Fruit fly (Drosophila melanogaster) whole organism, embryonic: Measurements from ENCODE around the gene CG46463.

Experiments used
- Atf3 ChIP-seq: fragments of 200-800 bp; sonication (Bioruptor generic); optimal IDR thresholded peaks from 3 replicates; lab custom pipeline; 2016; ENCODE audit warnings: missing biosample characterization, missing genetic modification characterization
- BEAF-32 ChIP-seq: fragments of 200-800 bp; sonication (Bioruptor generic); optimal IDR thresholded peaks from 3 replicates; lab custom pipeline; 2017; ENCODE audit warnings: missing biosample characterization, missing genetic modification characterization, mild to moderate bottlenecking, moderate library complexity, missing genetic modification reagents
- CG14860 ChIP-seq: fragments of 200-800 bp; sonication (Bioruptor generic); IDR thresholded peaks from 3 replicates; pipeline ENCODE4 v1.3.6; 2022; ENCODE audit warnings: missing biosample characterization, missing genetic modification characterization; ENCODE audit not compliant: partially characterized antibody
- CG14965 ChIP-seq: fragments of 200-800 bp; sonication (Bioruptor generic); optimal IDR thresholded peaks from 2 replicates; lab custom pipeline; 2016; ENCODE audit warnings: missing biosample characterization, missing genetic modification characterization, borderline replicate concordance
- CG15269 ChIP-seq: fragments of 200-800 bp; sonication (Bioruptor generic); optimal IDR thresholded peaks from 2 replicates; lab custom pipeline; 2018; ENCODE audit warnings: missing biosample characterization, mild to moderate bottlenecking, missing genetic modification characterization, moderate library complexity
- CG15514 ChIP-seq: fragments of 200-800 bp; sonication (Bioruptor generic); optimal IDR thresholded peaks from 3 replicates; lab custom pipeline; 2017; ENCODE audit warnings: missing biosample characterization, missing genetic modification characterization, mild to moderate bottlenecking, moderate library complexity, missing genetic modification reagents
- CG17385 ChIP-seq: fragments of 200-800 bp; sonication (Bioruptor generic); optimal IDR thresholded peaks from 3 replicates; lab custom pipeline; 2018; ENCODE audit warnings: missing biosample characterization, mild to moderate bottlenecking, missing genetic modification characterization
- CG2712 ChIP-seq: fragments of 200-800 bp; optimal IDR thresholded peaks from 3 replicates; lab custom pipeline; 2019; ENCODE audit warnings: missing biosample characterization, mild to moderate bottlenecking, missing genetic modification characterization, moderate library complexity
- CG30020 ChIP-seq: fragments of 200-800 bp; optimal IDR thresholded peaks from 2 replicates; lab custom pipeline; 2019; ENCODE audit warnings: missing biosample characterization, mild to moderate bottlenecking, missing genetic modification characterization, moderate library complexity
- CG33557 ChIP-seq: fragments of 200-800 bp; sonication (Bioruptor generic); optimal IDR thresholded peaks from 2 replicates; lab custom pipeline; 2019; ENCODE audit warnings: missing biosample characterization, mild to moderate bottlenecking, missing genetic modification characterization, moderate library complexity
- CG3838 ChIP-seq: fragments of 200-800 bp; sonication (Bioruptor generic); optimal IDR thresholded peaks from 3 replicates; lab custom pipeline; 2016; ENCODE audit warnings: missing biosample characterization, missing genetic modification characterization
- CG42726 ChIP-seq: fragments of 200-800 bp; sonication (Bioruptor generic); IDR thresholded peaks from 2 replicates; pipeline ENCODE4 v1.3.6; 2022; ENCODE audit warnings: missing biosample characterization, missing genetic modification characterization; ENCODE audit not compliant: partially characterized antibody
- CG4328 ChIP-seq: fragments of 200-800 bp; sonication (Bioruptor generic); optimal IDR thresholded peaks from 3 replicates; lab custom pipeline; 2017; ENCODE audit warnings: missing biosample characterization, missing genetic modification reagents, missing genetic modification characterization
- CG4730 ChIP-seq: fragments of 200-800 bp; sonication (Bioruptor generic); IDR thresholded peaks from 2 replicates; pipeline ENCODE4 v1.3.6; 2022; ENCODE audit warnings: missing biosample characterization, missing genetic modification characterization
- CG5245 ChIP-seq: fragments of 200-800 bp; sonication (Bioruptor generic); optimal IDR thresholded peaks from 3 replicates; lab custom pipeline; 2016; ENCODE audit warnings: missing biosample characterization, missing genetic modification characterization
- CG6813 ChIP-seq: fragments of 200-800 bp; sonication (Bioruptor generic); optimal IDR thresholded peaks from 2 replicates; lab custom pipeline; 2017; ENCODE audit warnings: missing biosample characterization, missing genetic modification characterization, mild to moderate bottlenecking, moderate library complexity, missing genetic modification reagents
- CG6854 ChIP-seq: fragments of 200-800 bp; sonication (Bioruptor generic); optimal IDR thresholded peaks from 3 replicates; lab custom pipeline; 2017; ENCODE audit warnings: missing biosample characterization, mild to moderate bottlenecking, missing genetic modification characterization
- CG8944 ChIP-seq: fragments of 200-800 bp; sonication (Bioruptor generic); optimal IDR thresholded peaks from 3 replicates; lab custom pipeline; 2016; ENCODE audit warnings: missing biosample characterization, missing genetic modification characterization
- CG9876 ChIP-seq: fragments of 200-800 bp; sonication (Bioruptor generic); optimal IDR thresholded peaks from 2 replicates; lab custom pipeline; 2016; ENCODE audit warnings: missing biosample characterization, missing genetic modification characterization
- CkIIα-i1 ChIP-seq: fragments of 200-800 bp; sonication (Bioruptor generic); IDR thresholded peaks from 2 replicates; pipeline ENCODE4 v1.3.6; 2022; ENCODE audit warnings: missing biosample characterization, missing genetic modification characterization
- CrebB ChIP-seq: fragments of 200-800 bp; sonication (Bioruptor generic); optimal IDR thresholded peaks from 3 replicates; lab custom pipeline; 2018; ENCODE audit warnings: missing biosample characterization, mild to moderate bottlenecking, missing genetic modification characterization
- Doc2 ChIP-seq: fragments of 200-800 bp; sonication (Bioruptor generic); IDR thresholded peaks from 2 replicates; pipeline ENCODE4 v1.3.6; 2022; ENCODE audit warnings: missing biosample characterization, missing genetic modification characterization
- Doc3 ChIP-seq: fragments of 200-800 bp; sonication (Bioruptor generic); IDR thresholded peaks from 3 replicates; pipeline ENCODE4 v1.3.6; 2022; ENCODE audit warnings: missing biosample characterization, missing genetic modification characterization; ENCODE audit not compliant: partially characterized antibody
- Drgx ChIP-seq: fragments of 200-800 bp; sonication (Bioruptor generic); IDR thresholded peaks from 2 replicates; pipeline ENCODE4 v1.3.6; 2022; ENCODE audit warnings: missing biosample characterization, missing genetic modification characterization
- H2.0 ChIP-seq: fragments of 200-800 bp; sonication (Bioruptor generic); IDR thresholded peaks from 2 replicates; pipeline ENCODE4 v1.3.6; 2022; ENCODE audit warnings: missing biosample characterization, missing genetic modification characterization
- Hand ChIP-seq: fragments of 200-800 bp; sonication (Bioruptor generic); optimal IDR thresholded peaks from 2 replicates; lab custom pipeline; 2017; ENCODE audit warnings: mild to moderate bottlenecking, missing biosample characterization, missing genetic modification reagents, missing genetic modification characterization
- Hey ChIP-seq: fragments of 200-800 bp; sonication (Bioruptor generic); optimal IDR thresholded peaks from 3 replicates; lab custom pipeline; 2018; ENCODE audit warnings: missing biosample characterization, mild to moderate bottlenecking, missing genetic modification characterization
- Hr51 ChIP-seq, 2 experiments: fragments of 200-800 bp; sonication (Bioruptor generic); optimal IDR thresholded peaks; 2 replicates in 1 of 2; 3 replicates in 1 of 2; lab custom pipeline; 2016 to 2018; ENCODE audit warnings: missing biosample characterization in 2 of 2, missing genetic modification characterization in 2 of 2, mild to moderate bottlenecking in 1 of 2, moderate library complexity in 1 of 2
- NfI ChIP-seq: fragments of 200-800 bp; sonication (Bioruptor generic); optimal IDR thresholded peaks from 3 replicates; lab custom pipeline; 2018; ENCODE audit warnings: missing biosample characterization, mild to moderate bottlenecking, missing genetic modification characterization, moderate library complexity
- Opbp ChIP-seq: fragments of 200-800 bp; sonication (Bioruptor generic); IDR thresholded peaks from 3 replicates; pipeline ENCODE4 v1.3.6; 2022; ENCODE audit warnings: missing biosample characterization, missing genetic modification characterization; ENCODE audit not compliant: partially characterized antibody
- Optix ChIP-seq: fragments of 200-800 bp; sonication (Bioruptor generic); IDR thresholded peaks from 3 replicates; pipeline ENCODE4 v1.3.6; 2022; ENCODE audit warnings: missing biosample characterization, missing genetic modification characterization
- Xbp1 ChIP-seq: fragments of 200-800 bp; sonication (Bioruptor generic); optimal IDR thresholded peaks from 3 replicates; lab custom pipeline; 2016; ENCODE audit warnings: missing biosample characterization, mild to moderate bottlenecking, missing genetic modification characterization
- Xrp1 ChIP-seq: fragments of 200-800 bp; sonication (Bioruptor generic); IDR thresholded peaks from 2 replicates; pipeline ENCODE4 v1.3.6; 2022; ENCODE audit warnings: missing biosample characterization, missing genetic modification characterization
- ac ChIP-seq: fragments of 200-800 bp; sonication (Bioruptor generic); optimal IDR thresholded peaks from 3 replicates; lab custom pipeline; 2017; ENCODE audit warnings: missing biosample characterization, mild to moderate bottlenecking, missing genetic modification characterization
- gce ChIP-seq: fragments of 200-800 bp; sonication (Bioruptor generic); IDR thresholded peaks from 3 replicates; pipeline ENCODE4 v1.3.6; 2022; ENCODE audit warnings: missing biosample characterization, missing genetic modification characterization
- gcm2 ChIP-seq: fragments of 200-800 bp; sonication (Bioruptor generic); optimal IDR thresholded peaks from 2 replicates; lab custom pipeline; 2016; ENCODE audit warnings: missing biosample characterization, missing genetic modification characterization
- gro ChIP-seq: fragments of 200-800 bp; sonication (Bioruptor generic); optimal IDR thresholded peaks from 2 replicates; lab custom pipeline; 2016; ENCODE audit warnings: missing biosample characterization, missing genetic modification characterization
- hbn ChIP-seq: fragments of 200-800 bp; sonication (Bioruptor generic); IDR thresholded peaks from 2 replicates; pipeline ENCODE4 v1.3.6; 2022; ENCODE audit warnings: missing biosample characterization, missing genetic modification characterization; ENCODE audit not compliant: partially characterized antibody
- kay ChIP-seq: fragments of 200-800 bp; sonication (Bioruptor generic); optimal IDR thresholded peaks from 2 replicates; lab custom pipeline; 2016; ENCODE audit warnings: missing biosample characterization, missing genetic modification characterization
- nmo ChIP-seq: fragments of 200-800 bp; sonication (Bioruptor generic); optimal IDR thresholded peaks from 2 replicates; lab custom pipeline; 2018; ENCODE audit warnings: missing biosample characterization, mild to moderate bottlenecking, missing genetic modification characterization, moderate library complexity
- p53 ChIP-seq: fragments of 200-800 bp; sonication (Bioruptor generic); optimal IDR thresholded peaks from 2 replicates; lab custom pipeline; 2016; ENCODE audit warnings: missing biosample characterization, missing genetic modification characterization
- peb ChIP-seq: fragments of 200-800 bp; sonication (Bioruptor generic); IDR thresholded peaks from 2 replicates; pipeline ENCODE4 v1.3.6; 2022; ENCODE audit warnings: missing biosample characterization, missing genetic modification characterization
- phol ChIP-seq: fragments of 200-800 bp; sonication (Bioruptor generic); optimal IDR thresholded peaks from 3 replicates; lab custom pipeline; 2018; ENCODE audit warnings: missing biosample characterization, mild to moderate bottlenecking, missing genetic modification characterization, moderate library complexity
- ro ChIP-seq: fragments of 200-800 bp; sonication (Bioruptor generic); IDR thresholded peaks from 2 replicates; pipeline ENCODE4 v1.3.6; 2022; ENCODE audit warnings: missing biosample characterization, missing genetic modification characterization
- shn ChIP-seq: fragments of 200-800 bp; sonication (Bioruptor generic); optimal IDR thresholded peaks from 3 replicates; lab custom pipeline; 2016; ENCODE audit warnings: missing biosample characterization, missing genetic modification characterization
- tin ChIP-seq: fragments of 200-800 bp; sonication (Bioruptor generic); optimal IDR thresholded peaks from 3 replicates; lab custom pipeline; 2016; ENCODE audit warnings: missing biosample characterization, missing genetic modification characterization
- tup ChIP-seq: fragments of 200-800 bp; sonication (Bioruptor generic); optimal IDR thresholded peaks from 2 replicates; lab custom pipeline; 2016; ENCODE audit warnings: missing biosample characterization, mild to moderate bottlenecking, missing genetic modification characterization, moderate library complexity
- unc-4 ChIP-seq: fragments of 200-800 bp; sonication (Bioruptor generic); IDR thresholded peaks from 2 replicates; pipeline ENCODE4 v1.3.6; 2022; ENCODE audit warnings: missing biosample characterization, missing genetic modification characterization; ENCODE audit not compliant: partially characterized antibody
- usp ChIP-seq: fragments of >200 bp; optimal IDR thresholded peaks from 2 replicates; lab custom pipeline; 2017; ENCODE audit warnings: missing biosample characterization, missing genetic modification characterization

The CG46463 gene

dm6 chr3L:3472786-3473185 lies 11.7 kb downstream of the CG46463 start (continued):
- TF ChIP-seq CG15269 (peak; percentile 83), gce (GFP tag; lab: Robert Waterston, UW) (0 out of 3 replicates have a peak, but pooled peaks have one; percentile 4), unc-4 (GFP tag; lab: Robert Waterston, UW) (no peak), CkIIα-i1 (GFP tag; lab: Robert Waterston, UW) (no peak), CG14860 (GFP tag; lab: Robert Waterston, UW) (no peak), ro (GFP tag; lab: Robert Waterston, UW) (no peak), nmo (GFP tag; lab: Kevin White, UChicago) (peak; percentile 32), Hey (peak; percentile 48), gcm2 (GFP tag; lab: Kevin White, UChicago) (no peak), CG4328 (peak; percentile 63), CG9876 (GFP tag; lab: Kevin White, UChicago) (no peak), Hand (GFP tag; lab: Kevin White, UChicago) (peak; percentile 91), tup (peak; percentile 14), Hr51 (GFP tag; optimal IDR thresholded peaks at IDR 0.05; lab: Kevin White, UChicago) (peak; percentile 55 to 80), Doc2 (GFP tag; lab: Robert Waterston, UW) (no peak), kay (GFP tag; lab: Kevin White, UChicago) (no peak), usp (no peak), CG6854 (GFP tag; lab: Kevin White, UChicago) (peak; percentile 85), CG42726 (no peak), CG30020 (tag; lab: Kevin White, UChicago) (no peak), CG14965 (GFP tag; lab: Kevin White, UChicago) (peak; percentile 19), CG2712 (tag; lab: Kevin White, UChicago) (peak; percentile 54), Doc3 (GFP tag; lab: Robert Waterston, UW) (no peak), p53 (GFP tag; lab: Kevin White, UChicago) (peak; percentile 35), Xrp1 (GFP tag; lab: Robert Waterston, UW) (peak; percentile 77), Xbp1 (peak; percentile 61), CG33557 (GFP tag; lab: Kevin White, UChicago) (no peak), Optix (peak; percentile 47; the same call in 1 of the 3 replicates), hbn (GFP tag; lab: Robert Waterston, UW) (no peak), peb (GFP tag; lab: Robert Waterston, UW) (0 out of 2 replicates have a peak, but pooled peaks have one; percentile 25), CG17385 (GFP tag; lab: Kevin White, UChicago) (peak; percentile 78), Opbp (GFP tag; lab: Robert Waterston, UW) (no peak), phol (tag; lab: Kevin White, UChicago) (peak; percentile 43), gro (peak; percentile 61), CrebB (tag; lab: Kevin White, UChicago) (peak; percentile 81), CG6813 (GFP tag; lab: Kevin White, UChicago) (peak; percentile 85), CG15514 (GFP tag; lab: Kevin White, UChicago) (peak; percentile 81), NfI (peak; percentile 73), tin (peak; percentile 41), Atf3 (GFP tag; lab: Kevin White, UChicago) (no peak), CG8944 (GFP tag; lab: Kevin White, UChicago) (peak; percentile 2), CG5245 (no peak), CG3838 (GFP tag; lab: Kevin White, UChicago) (no peak), Drgx (GFP tag; lab: Robert Waterston, UW) (no peak; the same call in 1 of the 2 replicates), shn (no peak), CG4730 (GFP tag; lab: Robert Waterston, UW) (peak; percentile 34; the same call in 1 of the 2 replicates), H2.0 (GFP tag; lab: Robert Waterston, UW) (peak; percentile 59), BEAF-32 (GFP tag; lab: Kevin White, UChicago) (no peak), ac (GFP tag; lab: Kevin White, UChicago) (no peak)
